Worm (Caenorhabditis elegans): ENCODE results near the gene ugt-63.

The ugt-63 gene

DNA sequence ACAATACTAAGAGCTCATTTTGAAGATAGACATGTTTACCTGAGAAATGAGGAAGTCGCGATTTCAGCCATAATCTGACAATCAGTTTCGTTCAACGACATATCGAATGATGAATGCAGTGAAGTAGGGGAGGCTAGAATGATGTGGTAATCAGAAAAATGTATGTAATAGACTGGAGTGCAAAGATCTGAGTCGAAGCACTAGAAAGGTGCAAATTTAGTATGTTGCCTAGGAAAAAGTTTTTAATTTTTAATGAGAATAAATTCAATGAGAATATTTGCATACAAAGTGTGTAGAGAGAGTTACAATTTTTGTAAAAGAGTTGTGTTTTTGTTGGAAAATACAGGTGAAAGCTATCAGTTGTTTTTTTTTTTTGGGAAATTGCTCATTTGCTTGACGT, 5.6 kb downstream of the ugt-63 start, which contains the start of gene srab-2:
Gene srab-2 (minus strand): TSS at position 101 of the 400 bp plus-strand sequence.
- TF ChIP-seq lin-39 (tag; optimal IDR thresholded peaks at IDR 0.05) (no peak), unc-62 (GFP tag; optimal IDR thresholded peaks at IDR 0.05) (no peak), mab-5 (tag; optimal IDR thresholded peaks at IDR 0.05) (no peak), nhr-25 (tag; optimal IDR thresholded peaks at IDR 0.05) (no peak), sma-3 (GFP tag; optimal IDR thresholded peaks at IDR 0.05) (no peak), sma-9 (GFP tag; optimal IDR thresholded peaks at IDR 0.05) (no peak), sma-9 (tag; optimal IDR thresholded peaks at IDR 0.05) (no peak), ZK546.5 (tag; optimal IDR thresholded peaks at IDR 0.05) (no peak), nhr-23 (tag; optimal IDR thresholded peaks at IDR 0.05) (no peak), sem-4 (tag; optimal IDR thresholded peaks at IDR 0.05) (no peak), nhr-129 (tag; optimal IDR thresholded peaks at IDR 0.05) (no peak), unc-39 (tag; optimal IDR thresholded peaks at IDR 0.05) (no peak)

DNA sequence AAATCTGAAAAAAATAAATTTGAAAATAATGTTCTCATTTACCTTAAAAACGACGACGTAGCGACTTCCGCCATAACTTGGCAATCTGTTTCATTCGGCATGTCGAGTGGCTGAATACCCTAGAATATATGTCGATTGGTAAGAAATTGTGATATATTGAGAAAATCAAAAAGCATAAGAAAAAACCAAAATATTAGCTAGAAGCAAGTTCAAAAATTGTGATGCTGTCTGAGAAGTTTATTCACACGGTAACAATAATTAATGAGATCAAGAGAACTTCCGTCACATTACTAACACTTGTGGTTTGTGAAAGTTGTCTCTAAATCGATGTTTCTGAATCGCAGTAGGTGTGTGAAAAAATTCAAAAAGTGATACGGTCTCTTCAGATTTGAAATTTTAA, 8.6 kb downstream of the ugt-63 start, which contains the start of gene srab-1:
Gene srab-1 (minus strand): TSS at position 101 of the 400 bp plus-strand sequence.
- TF ChIP-seq unc-55 (GFP tag; optimal IDR thresholded peaks at IDR 0.05) (no peak), dmd-4 (tag; optimal IDR thresholded peaks at IDR 0.05) (no peak), elt-3 (tag; optimal IDR thresholded peaks at IDR 0.05) (no peak), ztf-1 (GFP tag; conservative IDR thresholded peaks at IDR 0.05) (no peak), sem-4 (tag; optimal IDR thresholded peaks at IDR 0.05) (no peak), nhr-10 (tag; optimal IDR thresholded peaks at IDR 0.05) (no peak), ztf-11 (tag; optimal IDR thresholded peaks at IDR 0.05) (no peak), sma-3 (GFP tag; optimal IDR thresholded peaks at IDR 0.05) (no peak), nhr-21 (tag; optimal IDR thresholded peaks at IDR 0.05) (no peak), zag-1 (tag; optimal IDR thresholded peaks at IDR 0.05) (no peak), lin-11 (tag; optimal IDR thresholded peaks at IDR 0.05) (no peak), mdl-1 (tag; optimal IDR thresholded peaks at IDR 0.05) (no peak), nhr-12 (tag; optimal IDR thresholded peaks at IDR 0.05) (no peak)

DNA sequence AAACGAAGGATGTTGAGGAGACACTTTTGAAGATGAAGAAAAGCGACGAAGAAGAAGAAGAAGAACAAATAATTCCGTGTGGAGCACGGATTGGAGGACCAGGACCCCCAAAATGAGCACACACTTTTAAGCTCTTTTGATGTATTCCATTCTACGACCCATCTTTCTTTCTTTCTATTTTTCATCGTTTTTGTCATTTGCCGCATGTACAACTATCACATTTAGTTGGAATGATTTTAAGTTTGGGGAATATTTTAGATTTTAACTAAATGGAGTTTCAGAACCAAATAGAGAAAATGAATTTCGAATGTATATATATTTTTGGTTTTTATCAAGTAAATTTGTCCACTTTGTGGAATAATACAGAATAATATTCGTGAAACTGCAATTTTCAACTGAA, 11.6 kb downstream of the ugt-63 start, which contains the start of gene unc-46:
Gene unc-46 (minus strand): TSS at position 101 of the 400 bp plus-strand sequence.
- TF ChIP-seq sma-9 (GFP tag; optimal IDR thresholded peaks at IDR 0.05) (no peak), sma-9 (tag; optimal IDR thresholded peaks at IDR 0.05) (no peak), fos-1 (tag; optimal IDR thresholded peaks at IDR 0.05) (no peak), elt-1 (tag; optimal IDR thresholded peaks at IDR 0.05) (no peak), ama-1 (optimal IDR thresholded peaks at IDR 0.05) (no peak), mdl-1 (tag; optimal IDR thresholded peaks at IDR 0.05) (no peak), mbf-1 (tag; optimal IDR thresholded peaks at IDR 0.05) (no peak), nhr-77 (tag; optimal IDR thresholded peaks at IDR 0.05) (no peak), nhr-129 (tag; optimal IDR thresholded peaks at IDR 0.05) (no peak), nhr-21 (tag; optimal IDR thresholded peaks at IDR 0.05) (no peak), lin-11 (tag; optimal IDR thresholded peaks at IDR 0.05) (no peak), nhr-25 (tag; optimal IDR thresholded peaks at IDR 0.05) (no peak), sma-3 (GFP tag; optimal IDR thresholded peaks at IDR 0.05) (no peak), nhr-10 (tag; optimal IDR thresholded peaks at IDR 0.05) (no peak)

DNA sequence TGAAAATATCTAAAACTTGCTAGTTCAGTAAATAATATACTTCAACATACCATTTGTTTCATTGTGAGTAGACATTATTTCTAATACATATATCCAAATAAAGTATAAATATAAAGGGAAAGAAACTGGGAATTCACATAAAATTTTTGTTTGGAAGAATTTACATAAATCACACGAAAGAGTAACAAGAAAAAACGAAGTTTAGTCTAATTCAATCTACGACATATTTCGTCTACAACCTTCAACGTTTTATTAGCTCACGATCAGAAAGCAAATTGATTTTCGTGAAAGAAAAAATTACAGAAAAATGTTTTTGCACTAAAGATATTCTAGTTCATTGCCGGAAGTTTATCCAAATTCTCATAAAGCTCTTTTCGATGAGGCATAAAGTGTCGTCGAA, 13.5 kb downstream of the ugt-63 start, which contains the start of gene C04F5.2:
Gene C04F5.2 (minus strand): TSS at position 101 of the 400 bp plus-strand sequence.
- TF ChIP-seq nhr-77 (tag; optimal IDR thresholded peaks at IDR 0.05) (no peak), nhr-129 (tag; optimal IDR thresholded peaks at IDR 0.05) (no peak), blmp-1 (tag; optimal IDR thresholded peaks at IDR 0.05; ENCODE audit: insufficient read depth) (no peak), C34F6.9 (tag; optimal IDR thresholded peaks at IDR 0.05) (no peak), lin-13 (GFP tag; optimal IDR thresholded peaks at IDR 0.05) (no peak), nhr-11 (tag; optimal IDR thresholded peaks at IDR 0.05) (no peak), nhr-12 (tag; optimal IDR thresholded peaks at IDR 0.05) (no peak), nhr-6 (tag; optimal IDR thresholded peaks at IDR 0.05) (no peak), peb-1 (tag; optimal IDR thresholded peaks at IDR 0.05) (no peak), R02D3.7 (tag; optimal IDR thresholded peaks at IDR 0.05) (no peak), lin-11 (tag; optimal IDR thresholded peaks at IDR 0.05) (no peak), nhr-10 (tag; optimal IDR thresholded peaks at IDR 0.05) (no peak), F13H6.1 (tag; optimal IDR thresholded peaks at IDR 0.05) (no peak), nhr-237 (tag; optimal IDR thresholded peaks at IDR 0.05) (no peak), unc-55 (GFP tag; optimal IDR thresholded peaks at IDR 0.05) (no peak), zag-1 (tag; optimal IDR thresholded peaks at IDR 0.05) (no peak), mbf-1 (tag; optimal IDR thresholded peaks at IDR 0.05) (no peak), gmeb-1 (tag; optimal IDR thresholded peaks at IDR 0.05) (no peak), Y55F3AM.14 (GFP tag; optimal IDR thresholded peaks at IDR 0.05) (no peak), sem-4 (tag; optimal IDR thresholded peaks at IDR 0.05) (no peak)
